Fruit fly (Drosophila melanogaster): ENCODE measurements around the gene CG15370.

The CG15370 gene

dm6 chrX:9196362-9196761, 28.9 kb upstream of the CG15370 start, which contains the start of gene CG12118 (continued):
- TF ChIP-seq pros (GFP tag; optimal IDR thresholded peaks at IDR 0.05) (no peak), Sin3A (optimal IDR thresholded peaks at IDR 0.05) (no peak), caup (GFP tag; optimal IDR thresholded peaks at IDR 0.05; ENCODE audit: severe bottlenecking) (peak; percentile 62), CG14441 (GFP tag; IDR thresholded peaks at IDR 0.05) (peak; percentile 78), CG31365 (tag; optimal IDR thresholded peaks at IDR 0.05) (no peak), ap (GFP tag; IDR thresholded peaks at IDR 0.05) (peak; percentile 61; the same call in 1 of the 2 replicates), CG1602 (GFP tag; optimal IDR thresholded peaks at IDR 0.05) (peak; percentile 83), CG30020 (tag; optimal IDR thresholded peaks at IDR 0.05) (peak; percentile 41), Xrp1 (GFP tag; IDR thresholded peaks at IDR 0.05) (peak; percentile 80), CG8388 (GFP tag; optimal IDR thresholded peaks at IDR 0.05) (peak; percentile 78), CG8944 (GFP tag; optimal IDR thresholded peaks at IDR 0.05) (peak; percentile 29), Bgb (GFP tag; IDR thresholded peaks at IDR 0.05; ENCODE audit: partially characterized antibody) (peak; percentile 91), CG10321 (GFP tag; IDR thresholded peaks at IDR 0.05) (peak; percentile 56; the same call in 1 of the 2 replicates), fd64A (GFP tag; optimal IDR thresholded peaks at IDR 0.05) (no peak), odd (GFP tag; optimal IDR thresholded peaks at IDR 0.05) (peak; percentile 43), Pdp1 (GFP tag; optimal IDR thresholded peaks at IDR 0.05) (peak; percentile 35 to 52), lola (GFP tag; optimal IDR thresholded peaks at IDR 0.05) (peak in 1 of 3 experiments; percentile 75), salm (tag; optimal IDR thresholded peaks at IDR 0.05) (peak; percentile 23), CG3847 (GFP tag; IDR thresholded peaks at IDR 0.05) (peak; percentile 80), CG33213 (GFP tag; optimal IDR thresholded peaks at IDR 0.05) (no peak), CG32767 (GFP tag; IDR thresholded peaks at IDR 0.05) (peak; percentile 68; the same call in 1 of the 2 replicates), CHES-1-like (GFP tag; optimal IDR thresholded peaks at IDR 0.05) (peak; percentile 15), CG18476 (GFP tag; optimal IDR thresholded peaks at IDR 0.05) (peak; percentile 73), CG2129 (GFP tag; IDR thresholded peaks at IDR 0.05; ENCODE audit: partially characterized antibody) (peak; percentile 84), insv (GFP tag; optimal IDR thresholded peaks at IDR 0.05) (peak in 1 of 2 experiments; percentile 7), C15 (GFP tag; IDR thresholded peaks at IDR 0.05) (peak; percentile 61; the same call in 1 of the 3 replicates), CG1233 (GFP tag; optimal IDR thresholded peaks at IDR 0.05) (peak; percentile 59), CG8359 (GFP tag; optimal IDR thresholded peaks at IDR 0.05; ENCODE audit: borderline replicate concordance) (no peak), lab (GFP tag; optimal IDR thresholded peaks at IDR 0.05) (peak; percentile 79), CG17568 (GFP tag; optimal IDR thresholded peaks at IDR 0.05) (no peak), CG8089 (GFP tag; optimal IDR thresholded peaks at IDR 0.05) (no peak), pfk (GFP tag; optimal IDR thresholded peaks at IDR 0.05) (no peak), CG4328 (GFP tag; optimal IDR thresholded peaks at IDR 0.05) (peak; percentile 45), CG7928 (GFP tag; optimal IDR thresholded peaks at IDR 0.05) (peak; percentile 22), Gug (GFP tag; IDR thresholded peaks at IDR 0.05) (peak; percentile 58; the same call in 3 of the 4 replicates), wdn (GFP tag; IDR thresholded peaks at IDR 0.05) (peak; percentile 88), gsb-n (tag; optimal IDR thresholded peaks at IDR 0.05) (peak; percentile 56), dati (GFP tag; IDR thresholded peaks at IDR 0.05) (no peak), CG17361 (GFP tag; IDR thresholded peaks at IDR 0.05) (peak; percentile 80), gsb (GFP tag; IDR thresholded peaks at IDR 0.05) (peak; percentile 33; the same call in 1 of the 2 replicates), zen2 (GFP tag; IDR thresholded peaks at IDR 0.05; ENCODE audit: partially characterized antibody) (peak; percentile 69; the same call in 1 of the 3 replicates), CG17802 (tag; optimal IDR thresholded peaks at IDR 0.05) (peak; percentile 25), Ssrp (tag; optimal IDR thresholded peaks at IDR 0.05) (peak; percentile 74), rib (GFP tag; IDR thresholded peaks at IDR 0.05) (peak; percentile 44; the same call in 1 of the 2 replicates), Abd-B (GFP tag; optimal IDR thresholded peaks at IDR 0.05) (peak; percentile 63), hth (optimal IDR thresholded peaks at IDR 0.05) (no peak), stwl (tag; optimal IDR thresholded peaks at IDR 0.05) (peak; percentile 35), CG7745 (tag; optimal IDR thresholded peaks at IDR 0.05) (no peak), lmd (GFP tag; IDR thresholded peaks at IDR 0.05) (peak; percentile 68), ttk (GFP tag; IDR thresholded peaks at IDR 0.05) (peak; percentile 71)
